Fruit fly (Drosophila melanogaster) whole organism, embryonic: ENCODE measurements around the gene CG13252.
A peak's percentile ranks its signal among the peaks of the same experiment; 100 is the strongest.

ENCODE experiments used
- Abd-B ChIP-seq: fragments of 200-800 bp; sonication (Bioruptor generic); optimal IDR thresholded peaks from 2 replicates; lab custom pipeline; 2018; ENCODE audit warnings: missing biosample characterization, mild to moderate bottlenecking, missing genetic modification characterization, moderate library complexity
- BtbVII ChIP-seq: fragments of 200-800 bp; sonication (Bioruptor generic); optimal IDR thresholded peaks from 3 replicates; lab custom pipeline; 2017; ENCODE audit warnings: missing biosample characterization, mild to moderate bottlenecking, missing genetic modification characterization
- CG10321 ChIP-seq: fragments of 200-800 bp; sonication (Bioruptor generic); IDR thresholded peaks from 2 replicates; pipeline ENCODE4 v1.3.6; 2022; ENCODE audit warnings: missing biosample characterization, missing genetic modification characterization
- CG10462 ChIP-seq: fragments of 200-800 bp; sonication (Bioruptor generic); optimal IDR thresholded peaks from 2 replicates; lab custom pipeline; 2016; ENCODE audit warnings: missing biosample characterization, missing genetic modification characterization
- CG11093 ChIP-seq: fragments of 200-800 bp; sonication (Bioruptor generic); IDR thresholded peaks from 3 replicates; pipeline ENCODE4 v1.3.6; 2022; ENCODE audit warnings: missing biosample characterization, missing genetic modification characterization
- CG12744 ChIP-seq: fragments of 200-800 bp; sonication (Bioruptor generic); optimal IDR thresholded peaks from 2 replicates; lab custom pipeline; 2016; ENCODE audit warnings: missing biosample characterization, missing genetic modification characterization
- CG12942 ChIP-seq: fragments of 200-800 bp; sonication (Bioruptor generic); optimal IDR thresholded peaks from 3 replicates; lab custom pipeline; 2016; ENCODE audit warnings: missing biosample characterization, missing genetic modification characterization
- CG14014 ChIP-seq: fragments of 200-800 bp; sonication (Bioruptor generic); IDR thresholded peaks from 2 replicates; pipeline ENCODE4 v1.3.6; 2022; ENCODE audit warnings: missing biosample characterization, missing genetic modification characterization
- CG15479 ChIP-seq: fragments of 200-800 bp; sonication (Bioruptor generic); optimal IDR thresholded peaks from 3 replicates; lab custom pipeline; 2019; ENCODE audit warnings: missing biosample characterization, mild to moderate bottlenecking, missing genetic modification characterization, moderate library complexity
- CG16813 ChIP-seq: fragments of 200-800 bp; sonication (Bioruptor generic); IDR thresholded peaks from 3 replicates; pipeline ENCODE4 v1.3.6; 2022; ENCODE audit warnings: missing biosample characterization, missing genetic modification characterization; ENCODE audit not compliant: partially characterized antibody
- CG17612 ChIP-seq: fragments of 200-800 bp; sonication (Bioruptor generic); IDR thresholded peaks from 2 replicates; pipeline ENCODE4 v1.3.6; 2022; ENCODE audit warnings: missing biosample characterization, missing genetic modification characterization
- CG32772 ChIP-seq: fragments of 200-800 bp; sonication (Bioruptor generic); IDR thresholded peaks from 2 replicates; pipeline ENCODE4 v1.3.6; 2022; ENCODE audit warnings: missing biosample characterization, missing genetic modification characterization
- CG33557 ChIP-seq: fragments of 200-800 bp; sonication (Bioruptor generic); optimal IDR thresholded peaks from 2 replicates; lab custom pipeline; 2019; ENCODE audit warnings: missing biosample characterization, mild to moderate bottlenecking, missing genetic modification characterization, moderate library complexity
- CG3407 ChIP-seq: fragments of 200-800 bp; sonication (Bioruptor generic); optimal IDR thresholded peaks from 2 replicates; lab custom pipeline; 2018; ENCODE audit warnings: missing biosample characterization, mild to moderate bottlenecking, missing genetic modification characterization
- CG6813 ChIP-seq: fragments of 200-800 bp; sonication (Bioruptor generic); optimal IDR thresholded peaks from 2 replicates; lab custom pipeline; 2017; ENCODE audit warnings: missing biosample characterization, missing genetic modification characterization, mild to moderate bottlenecking, moderate library complexity, missing genetic modification reagents
- CG7928 ChIP-seq: fragments of 200-800 bp; sonication (Bioruptor generic); optimal IDR thresholded peaks from 2 replicates; lab custom pipeline; 2017; ENCODE audit warnings: missing biosample characterization, mild to moderate bottlenecking, missing genetic modification characterization
- CG8478 ChIP-seq: fragments of >200 bp; optimal IDR thresholded peaks from 2 replicates; lab custom pipeline; 2018
- CG8944 ChIP-seq: fragments of 200-800 bp; sonication (Bioruptor generic); optimal IDR thresholded peaks from 3 replicates; lab custom pipeline; 2016; ENCODE audit warnings: missing biosample characterization, missing genetic modification characterization
- D ChIP-seq, 2 experiments: fragments of 200-800 bp in 1 of 2; fragments of >200 bp in 1 of 2; sonication (Bioruptor generic) in 1 of 2; optimal IDR thresholded peaks; 2 replicates in 1 of 2; 3 replicates in 1 of 2; lab custom pipeline; 2017; ENCODE audit warnings: mild to moderate bottlenecking in 1 of 2, missing biosample characterization in 1 of 2, missing genetic modification characterization in 1 of 2, missing genetic modification reagents in 1 of 2
- Fer2 ChIP-seq: fragments of 200-800 bp; sonication (Bioruptor generic); optimal IDR thresholded peaks from 2 replicates; lab custom pipeline; 2018; ENCODE audit warnings: missing biosample characterization, mild to moderate bottlenecking, missing genetic modification characterization, moderate library complexity
- HLH4C ChIP-seq: fragments of 200-800 bp; sonication (Bioruptor generic); IDR thresholded peaks from 3 replicates; pipeline ENCODE4 v1.3.6; 2022; ENCODE audit warnings: missing biosample characterization, missing genetic modification characterization; ENCODE audit not compliant: partially characterized antibody
- Hmx ChIP-seq: fragments of 200-800 bp; sonication (Bioruptor generic); optimal IDR thresholded peaks from 2 replicates; lab custom pipeline; 2016; ENCODE audit warnings: missing biosample characterization, missing genetic modification characterization
- Hr3 ChIP-seq: fragments of 200-800 bp; sonication (Bioruptor generic); optimal IDR thresholded peaks from 3 replicates; lab custom pipeline; 2016; ENCODE audit warnings: missing biosample characterization, missing genetic modification characterization
- Jarid2 ChIP-seq: fragments of 200-800 bp; sonication (Bioruptor generic); optimal IDR thresholded peaks from 3 replicates; lab custom pipeline; 2017; ENCODE audit warnings: mild to moderate bottlenecking, missing biosample characterization, missing genetic modification reagents, missing genetic modification characterization
- Mad ChIP-seq: fragments of 200-800 bp; sonication (Bioruptor generic); optimal IDR thresholded peaks from 2 replicates; lab custom pipeline; 2016; ENCODE audit warnings: missing biosample characterization, missing genetic modification characterization
- Meics ChIP-seq: fragments of 200-800 bp; sonication (Bioruptor generic); optimal IDR thresholded peaks from 2 replicates; lab custom pipeline; 2017; ENCODE audit warnings: missing biosample characterization, mild to moderate bottlenecking, missing genetic modification characterization
- NK7.1 ChIP-seq: fragments of 200-800 bp; sonication (Bioruptor generic); optimal IDR thresholded peaks from 3 replicates; lab custom pipeline; 2016; ENCODE audit warnings: missing biosample characterization, missing genetic modification characterization
- PHDP ChIP-seq: fragments of 200-800 bp; sonication (Bioruptor generic); optimal IDR thresholded peaks from 3 replicates; lab custom pipeline; 2018; ENCODE audit warnings: missing biosample characterization, mild to moderate bottlenecking, missing genetic modification characterization, moderate library complexity
- Spps ChIP-seq: fragments of 200-800 bp; sonication (Bioruptor generic); optimal IDR thresholded peaks from 2 replicates; lab custom pipeline; 2018; ENCODE audit warnings: missing biosample characterization, mild to moderate bottlenecking, missing genetic modification characterization
- Taf1 ChIP-seq: fragments of 200-800 bp; sonication (Bioruptor generic); IDR thresholded peaks from 2 replicates; pipeline ENCODE4 v1.3.6; 2022; ENCODE audit warnings: missing biosample characterization, missing genetic modification characterization
- ap ChIP-seq: fragments of 200-800 bp; sonication (Bioruptor generic); IDR thresholded peaks from 2 replicates; pipeline ENCODE4 v1.3.6; 2022; ENCODE audit warnings: missing biosample characterization, missing genetic modification characterization
- ara ChIP-seq: fragments of 200-800 bp; sonication (Bioruptor generic); IDR thresholded peaks from 2 replicates; pipeline ENCODE4 v1.3.6; 2022; ENCODE audit warnings: missing biosample characterization, missing genetic modification characterization
- dm ChIP-seq: fragments of 200-800 bp; sonication (Bioruptor generic); optimal IDR thresholded peaks from 3 replicates; lab custom pipeline; 2016; ENCODE audit warnings: missing biosample characterization, missing genetic modification characterization
- dysf ChIP-seq: fragments of 200-800 bp; sonication (Bioruptor generic); IDR thresholded peaks from 3 replicates; pipeline ENCODE4 v1.3.6; 2022; ENCODE audit warnings: missing biosample characterization, missing genetic modification characterization
- emc ChIP-seq: fragments of 200-800 bp; sonication (Bioruptor generic); optimal IDR thresholded peaks from 2 replicates; lab custom pipeline; 2016; ENCODE audit warnings: missing biosample characterization, missing genetic modification characterization
- fu2 ChIP-seq: fragments of 200-800 bp; sonication (Bioruptor generic); optimal IDR thresholded peaks from 2 replicates; lab custom pipeline; 2016; ENCODE audit warnings: missing biosample characterization, missing genetic modification characterization
- gcm ChIP-seq: fragments of 200-800 bp; sonication (Bioruptor generic); optimal IDR thresholded peaks from 2 replicates; lab custom pipeline; 2019; ENCODE audit warnings: missing biosample characterization, mild to moderate bottlenecking, missing genetic modification characterization, moderate library complexity
- hb ChIP-seq: fragments of 200-800 bp; sonication (Bioruptor generic); IDR thresholded peaks from 3 replicates; pipeline ENCODE4 v1.3.6; 2022; ENCODE audit warnings: missing biosample characterization, missing genetic modification characterization; ENCODE audit not compliant: partially characterized antibody
- hbn ChIP-seq: fragments of 200-800 bp; sonication (Bioruptor generic); IDR thresholded peaks from 2 replicates; pipeline ENCODE4 v1.3.6; 2022; ENCODE audit warnings: missing biosample characterization, missing genetic modification characterization; ENCODE audit not compliant: partially characterized antibody
- knrl ChIP-seq: fragments of 200-800 bp; sonication (Bioruptor generic); IDR thresholded peaks from 3 replicates; pipeline ENCODE4 v1.3.6; 2022; ENCODE audit warnings: missing biosample characterization, missing genetic modification characterization; ENCODE audit not compliant: partially characterized antibody
- lbe ChIP-seq: fragments of 200-800 bp; sonication (Bioruptor generic); optimal IDR thresholded peaks from 2 replicates; lab custom pipeline; 2016; ENCODE audit warnings: missing biosample characterization, mild to moderate bottlenecking, missing genetic modification characterization
- maf-S ChIP-seq: fragments of 200-800 bp; sonication (Bioruptor generic); optimal IDR thresholded peaks from 2 replicates; lab custom pipeline; 2016; ENCODE audit warnings: missing biosample characterization, missing genetic modification characterization
- pum ChIP-seq: fragments of 200-800 bp; sonication (Bioruptor generic); optimal IDR thresholded peaks from 2 replicates; lab custom pipeline; 2016; ENCODE audit warnings: missing biosample characterization, missing genetic modification characterization
- ranshi ChIP-seq: fragments of 200-800 bp; sonication (Bioruptor generic); IDR thresholded peaks from 2 replicates; pipeline ENCODE4 v1.3.6; 2022; ENCODE audit warnings: missing biosample characterization, missing genetic modification characterization
- shn ChIP-seq: fragments of 200-800 bp; sonication (Bioruptor generic); optimal IDR thresholded peaks from 3 replicates; lab custom pipeline; 2016; ENCODE audit warnings: missing biosample characterization, missing genetic modification characterization
- so ChIP-seq: fragments of 200-800 bp; sonication (Bioruptor generic); IDR thresholded peaks from 3 replicates; pipeline ENCODE4 v1.3.6; 2022; ENCODE audit warnings: missing biosample characterization, missing genetic modification characterization
- twi ChIP-seq: fragments of 200-800 bp; optimal IDR thresholded peaks from 2 replicates; lab custom pipeline; 2019; ENCODE audit warnings: missing biosample characterization, mild to moderate bottlenecking, missing genetic modification characterization, moderate library complexity
- zf30C ChIP-seq: fragments of 200-800 bp; sonication (Bioruptor generic); optimal IDR thresholded peaks from 3 replicates; lab custom pipeline; 2018; ENCODE audit warnings: missing biosample characterization, mild to moderate bottlenecking, missing genetic modification characterization

CG13252 gene

dm6 chr3L:20784812-20785671, 54.7 kb downstream of the CG13252 start (continued):
- peak; percentile 2 for TF ChIP-seq Hmx (GFP tag; lab: Kevin White, UChicago)
- no peak for TF ChIP-seq hb (GFP tag; lab: Robert Waterston, UW)
- TF ChIP-seq Jarid2, result peak; percentile 85
- no peak for TF ChIP-seq Spps (tag; lab: Kevin White, UChicago)
- TF ChIP-seq ranshi, result peak; percentile 37; the same call in 1 of the 2 replicates
- no peak; the same call in 2 of the 3 replicates for TF ChIP-seq knrl (GFP tag; lab: Robert Waterston, UW)
- no peak for TF ChIP-seq dysf
- no peak for TF ChIP-seq CG15479 (GFP tag; lab: Kevin White, UChicago)
- peak; percentile 37 for TF ChIP-seq Hr3 (GFP tag; lab: Kevin White, UChicago)
- peak; percentile 41 for TF ChIP-seq CG33557 (GFP tag; lab: Kevin White, UChicago)
- no peak for TF ChIP-seq Mad
- no peak; the same call in 1 of the 2 replicates for TF ChIP-seq ara (GFP tag; lab: Robert Waterston, UW)
- no peak for TF ChIP-seq CG17612 (GFP tag; lab: Robert Waterston, UW)
- no peak for TF ChIP-seq Taf1 (GFP tag; lab: Robert Waterston, UW)
- TF ChIP-seq maf-S, result no peak
- TF ChIP-seq CG3407 (GFP tag; lab: Kevin White, UChicago), result no peak
- TF ChIP-seq fu2 (GFP tag; lab: Kevin White, UChicago), result no peak
- TF ChIP-seq twi, result no peak
- TF ChIP-seq CG8478 (lab: Kevin White, UChicago), result no peak
- TF ChIP-seq CG8944, result no peak
- no peak for TF ChIP-seq ap
- peak; percentile 37 for TF ChIP-seq BtbVII (GFP tag; lab: Kevin White, UChicago)
- peak; percentile 23; the same call in 1 of the 3 replicates for TF ChIP-seq CG16813 (GFP tag; lab: Robert Waterston, UW)
- peak; percentile 26; the same call in 1 of the 2 replicates for TF ChIP-seq CG14014 (GFP tag; lab: Robert Waterston, UW)
- TF ChIP-seq so, result peak; percentile 57; the same call in 1 of the 3 replicates
- TF ChIP-seq CG12744 (GFP tag; lab: Kevin White, UChicago), result no peak
- TF ChIP-seq Abd-B (GFP tag; lab: Kevin White, UChicago), result peak; percentile 33
- TF ChIP-seq PHDP, result peak; percentile 10
- TF ChIP-seq Fer2 (tag; lab: Kevin White, UChicago), result peak; percentile 32
- TF ChIP-seq CG32772 (GFP tag; lab: Robert Waterston, UW), result no peak
- TF ChIP-seq lbe (GFP tag; lab: Kevin White, UChicago), result peak; percentile 4
- no peak for TF ChIP-seq D (optimal IDR thresholded peaks at IDR 0.05; lab: Kevin White, UChicago)
- peak; percentile 41 for TF ChIP-seq D (GFP tag; optimal IDR thresholded peaks at IDR 0.05; lab: Kevin White, UChicago)
- peak; percentile 40 for TF ChIP-seq CG6813 (GFP tag; lab: Kevin White, UChicago)
- TF ChIP-seq CG10321 (GFP tag; lab: Robert Waterston, UW), result no peak
- peak; percentile 37 for TF ChIP-seq NK7.1 (GFP tag; lab: Kevin White, UChicago)
- no peak; the same call in 1 of the 2 replicates for TF ChIP-seq hbn (GFP tag; lab: Robert Waterston, UW)
- no peak for TF ChIP-seq CG10462
- TF ChIP-seq zf30C (GFP tag; lab: Kevin White, UChicago), result no peak
- peak; percentile 57 for TF ChIP-seq Meics (GFP tag; lab: Kevin White, UChicago)
- peak; percentile 19 for TF ChIP-seq dm (GFP tag; lab: Kevin White, UChicago)
- peak; percentile 31 for TF ChIP-seq gcm
- TF ChIP-seq HLH4C (GFP tag; lab: Robert Waterston, UW), result no peak; the same call in 2 of the 3 replicates
- TF ChIP-seq CG7928 (GFP tag; lab: Kevin White, UChicago), result no peak
- no peak for TF ChIP-seq CG11093 (GFP tag; lab: Robert Waterston, UW)
- TF ChIP-seq CG12942 (GFP tag; lab: Kevin White, UChicago), result no peak
- no peak for TF ChIP-seq emc (GFP tag; lab: Kevin White, UChicago)
- no peak for TF ChIP-seq pum
- TF ChIP-seq shn (GFP tag; lab: Kevin White, UChicago), result no peak
